Worm (Caenorhabditis elegans) whole organism, late embryonic: ENCODE measurements around the gene srd-58.

Experiments
- K02D7.2 ChIP-seq: sonication (generic microtip); optimal IDR thresholded peaks from 2 replicates; lab custom pipeline; 2017; ENCODE audit warnings: mild to moderate bottlenecking, missing genetic modification characterization, missing compliant biosample characterization
- ama-1 ChIP-seq: fragments of 150-350 bp; optimal IDR thresholded peaks from 2 replicates; lab custom pipeline; 2014
- dve-1 ChIP-seq: sonication (generic microtip); optimal IDR thresholded peaks from 2 replicates; lab custom pipeline; 2017; ENCODE audit warnings: antibody characterized with exemption, mild to moderate bottlenecking, missing genetic modification characterization, missing compliant biosample characterization
- elt-4 ChIP-seq: sonication (generic microtip); optimal IDR thresholded peaks from 2 replicates; lab custom pipeline; 2016; ENCODE audit warnings: missing genetic modification characterization, missing compliant biosample characterization
- fkh-10 ChIP-seq: fragments of 150-350 bp; optimal IDR thresholded peaks from 2 replicates; lab custom pipeline; 2014; ENCODE audit warnings: missing biosample characterization, missing genetic modification reagents, missing genetic modification characterization
- hlh-15 ChIP-seq: sonication (generic microtip); optimal IDR thresholded peaks from 2 replicates; lab custom pipeline; 2016; ENCODE audit warnings: missing genetic modification characterization, missing compliant biosample characterization
- nhr-232 ChIP-seq: sonication (generic microtip); optimal IDR thresholded peaks from 2 replicates; lab custom pipeline; 2016; ENCODE audit warnings: missing genetic modification characterization, missing compliant biosample characterization
- pqm-1 ChIP-seq: sonication (generic microtip); optimal IDR thresholded peaks from 2 replicates; lab custom pipeline; 2016; ENCODE audit warnings: missing genetic modification characterization, missing compliant biosample characterization
- rnt-1 ChIP-seq: sonication (generic microtip); optimal IDR thresholded peaks from 2 replicates; lab custom pipeline; 2016; ENCODE audit warnings: missing genetic modification characterization, missing compliant biosample characterization
- unc-42 ChIP-seq: sonication (generic microtip); optimal IDR thresholded peaks from 2 replicates; lab custom pipeline; 2016; ENCODE audit warnings: missing genotype, missing genetic modification characterization, missing compliant biosample characterization

ce11 chrII:7195541-7195940 is 9.3 kb downstream of the srd-58 start, which contains the start of gene acdh-12:
- TF ChIP-seq hlh-15 (tag; lab: Kevin White, UChicago) (no peak), dve-1 (tag; lab: Kevin White, UChicago) (no peak), ama-1 (lab: Kevin White, UChicago) (no peak), rnt-1 (tag; lab: Kevin White, UChicago) (no peak), fkh-10 (GFP tag; lab: Kevin White, UChicago) (no peak), unc-42 (no peak), nhr-232 (tag; lab: Kevin White, UChicago) (no peak), K02D7.2 (tag; lab: Kevin White, UChicago) (no peak), pqm-1 (no peak), elt-4 (tag; lab: Kevin White, UChicago) (no peak)
